Worm (Caenorhabditis elegans) whole organism, L4 larva: ENCODE data around the gene C13C4.8.
A peak's percentile ranks its signal among the peaks of the same experiment; 100 is the strongest.

Experiments
- F49E8.2 ChIP-seq: sonication (generic microtip); optimal IDR thresholded peaks from 2 replicates; lab custom pipeline; 2016; ENCODE audit warnings: missing compliant biosample characterization, mild to moderate bottlenecking, missing genetic modification characterization, borderline replicate concordance
- T20F7.1 ChIP-seq: fragments of 200-800 bp; sonication (Bioruptor generic); optimal IDR thresholded peaks from 2 replicates; lab custom pipeline; 2018; ENCODE audit warnings: mild to moderate bottlenecking, missing genetic modification characterization, missing compliant biosample characterization
- Y105C5A.15 ChIP-seq: fragments of 200-800 bp; sonication (Bioruptor generic); IDR thresholded peaks from 2 replicates; pipeline ENCODE4 v1.3.6; 2022; ENCODE audit warnings: missing genetic modification characterization, missing compliant biosample characterization
- Y5F2A.4 ChIP-seq: fragments of 200-800 bp; sonication (Bioruptor generic); optimal IDR thresholded peaks from 2 replicates; lab custom pipeline; 2018; ENCODE audit warnings: mild to moderate bottlenecking, missing genetic modification characterization, missing compliant biosample characterization
- ZK546.5 ChIP-seq, 2 experiments: sonication (generic microtip); optimal IDR thresholded peaks; 2 replicates each; lab custom pipeline; 2017; ENCODE audit warnings: missing biosample characterization in 2 of 2, missing genetic modification characterization in 2 of 2
- aha-1 ChIP-seq: fragments of 150-350 bp; peaks from one replicate; lab custom pipeline; 2014; ENCODE audit warnings: missing biosample characterization, missing genetic modification characterization
- arid-1 ChIP-seq: fragments of 200-800 bp; sonication (Bioruptor generic); conservative IDR thresholded peaks from 2 replicates; pipeline ENCODE4 v1.3.6; 2022; ENCODE audit warnings: missing genetic modification reagents, missing genetic modification characterization, missing compliant biosample characterization
- ceh-20 ChIP-seq: fragments of 200-800 bp; sonication (Bioruptor generic); IDR thresholded peaks from 2 replicates; pipeline ENCODE4 v1.3.6; 2022; ENCODE audit warnings: missing genetic modification reagents, missing genetic modification characterization, missing compliant biosample characterization
- ceh-82 ChIP-seq: sonication (generic microtip); optimal IDR thresholded peaks from 2 replicates; lab custom pipeline; 2017; ENCODE audit warnings: missing biosample characterization, missing genetic modification characterization
- ces-1 ChIP-seq: fragments of 150-350 bp; sonication (generic microtip); optimal IDR thresholded peaks from 4 replicates; lab custom pipeline; 2014; ENCODE audit warnings: missing biosample characterization, missing genetic modification reagents, missing genetic modification characterization
- daf-16 ChIP-seq, 3 experiments: sonication (generic microtip); optimal IDR thresholded peaks; 2 replicates each; lab custom pipeline; 2016 to 2017; ENCODE audit warnings: missing genetic modification characterization in 3 of 3, missing genetic modification reagents in 3 of 3, mild to moderate bottlenecking in 2 of 3, missing compliant biosample characterization in 2 of 3, missing biosample characterization in 1 of 3, moderate library complexity in 1 of 3
- daf-8 ChIP-seq: fragments of 200-800 bp; sonication (Bioruptor generic); IDR thresholded peaks from 2 replicates; pipeline ENCODE4 v1.3.6; 2022; ENCODE audit warnings: missing genetic modification characterization, missing compliant biosample characterization
- dmd-6 ChIP-seq: fragments of 200-800 bp; sonication (Bioruptor generic); IDR thresholded peaks from 2 replicates; pipeline ENCODE4 v1.3.6; 2022; ENCODE audit warnings: missing genetic modification reagents, missing genetic modification characterization, missing compliant biosample characterization
- dpl-1 ChIP-seq: fragments of 150-350 bp; optimal IDR thresholded peaks from 2 replicates; lab custom pipeline; 2014; ENCODE audit warnings: missing biosample characterization, missing genetic modification reagents, missing genetic modification characterization
- dve-1 ChIP-seq: sonication (generic microtip); optimal IDR thresholded peaks from 2 replicates; lab custom pipeline; 2017; ENCODE audit warnings: antibody characterized with exemption, mild to moderate bottlenecking, missing genetic modification characterization, missing compliant biosample characterization; ENCODE audit not compliant: insufficient read depth
- egl-27 ChIP-seq: sonication (generic microtip); optimal IDR thresholded peaks from 3 replicates; lab custom pipeline; 2017; ENCODE audit warnings: missing biosample characterization, missing genetic modification reagents, missing genetic modification characterization
- egl-43 ChIP-seq: fragments of 200-800 bp; sonication (Bioruptor generic); IDR thresholded peaks from 2 replicates; pipeline ENCODE4 v1.3.6; 2022; ENCODE audit warnings: missing genetic modification reagents, missing genetic modification characterization, missing compliant biosample characterization
- fkh-10 ChIP-seq: fragments of 150-350 bp; optimal IDR thresholded peaks from 2 replicates; lab custom pipeline; 2014; ENCODE audit warnings: missing biosample characterization, missing genetic modification reagents, missing genetic modification characterization
- hif-1 ChIP-seq, 2 experiments: sonication (generic microtip); optimal IDR thresholded peaks; 2 replicates each; lab custom pipeline; 2016 to 2017; ENCODE audit warnings: missing compliant biosample characterization in 2 of 2, missing genetic modification characterization in 2 of 2, missing genetic modification reagents in 2 of 2, missing genotype in 2 of 2, mild to moderate bottlenecking in 1 of 2
- hlh-30 ChIP-seq: sonication (generic microtip); optimal IDR thresholded peaks from 2 replicates; lab custom pipeline; 2017; ENCODE audit warnings: antibody characterized with exemption, mild to moderate bottlenecking, missing genetic modification characterization, missing compliant biosample characterization; ENCODE audit not compliant: insufficient read depth
- lin-15B ChIP-seq: fragments of 150-350 bp; sonication (generic microtip); optimal IDR thresholded peaks from 3 replicates; lab custom pipeline; 2014; ENCODE audit warnings: missing biosample characterization, missing genetic modification characterization
- lin-29 ChIP-seq: fragments of 200-800 bp; sonication (Bioruptor generic); IDR thresholded peaks from 2 replicates; pipeline ENCODE4 v1.3.6; 2022; ENCODE audit warnings: missing genetic modification reagents, missing genetic modification characterization, missing compliant biosample characterization
- lin-38 ChIP-seq: fragments of 200-800 bp; sonication (Bioruptor generic); IDR thresholded peaks from 2 replicates; pipeline ENCODE4 v1.3.6; 2022; ENCODE audit warnings: missing genetic modification reagents, missing genetic modification characterization, missing compliant biosample characterization
- lin-39 ChIP-seq: fragments of 150-350 bp; optimal IDR thresholded peaks from 2 replicates; lab custom pipeline; 2014; ENCODE audit warnings: missing biosample characterization, missing genetic modification reagents, missing genetic modification characterization
- madf-5 ChIP-seq, 2 experiments: fragments of 200-800 bp; sonication (Bioruptor generic); IDR thresholded peaks; 2 replicates each; pipeline ENCODE4 v1.3.6; 2022; ENCODE audit warnings: missing compliant biosample characterization in 2 of 2, missing genetic modification characterization in 2 of 2
- mdl-1 ChIP-seq, 2 experiments: fragments of 150-350 bp in 1 of 2; sonication (generic microtip) in 1 of 2; optimal IDR thresholded peaks; 2 replicates each; lab custom pipeline; 2014 to 2017; ENCODE audit warnings: missing biosample characterization in 2 of 2, missing genetic modification characterization in 2 of 2
- mdt-29 ChIP-seq: fragments of 200-800 bp; sonication (Bioruptor generic); IDR thresholded peaks from 2 replicates; pipeline ENCODE4 v1.3.6; 2022; ENCODE audit warnings: missing genetic modification reagents, missing genetic modification characterization, missing compliant biosample characterization
- mes-2 ChIP-seq: sonication (generic microtip); optimal IDR thresholded peaks from 2 replicates; lab custom pipeline; 2016; ENCODE audit warnings: missing genotype, mild to moderate bottlenecking, missing genetic modification characterization, missing compliant biosample characterization; ENCODE audit not compliant: poor library complexity, severe bottlenecking
- mxl-2 ChIP-seq: fragments of 200-800 bp; sonication (Bioruptor generic); conservative IDR thresholded peaks from 2 replicates; pipeline ENCODE4 v1.3.6; 2022; ENCODE audit warnings: missing genetic modification reagents, missing genetic modification characterization, missing compliant biosample characterization
- mxl-3 ChIP-seq: fragments of 200-800 bp; sonication (Bioruptor generic); optimal IDR thresholded peaks from 2 replicates; lab custom pipeline; 2018; ENCODE audit warnings: mild to moderate bottlenecking, missing genetic modification characterization, missing compliant biosample characterization
- nhr-10 ChIP-seq: fragments of 150-350 bp; optimal IDR thresholded peaks from 2 replicates; lab custom pipeline; 2014; ENCODE audit warnings: missing biosample characterization, missing genetic modification characterization
- nhr-25 ChIP-seq: sonication (generic microtip); optimal IDR thresholded peaks from 2 replicates; lab custom pipeline; 2017; ENCODE audit warnings: missing genetic modification characterization, mild to moderate bottlenecking, missing compliant biosample characterization, antibody characterized with exemption, moderate library complexity, borderline replicate concordance; ENCODE audit not compliant: insufficient read depth
- nhr-28 ChIP-seq: fragments of 150-350 bp; optimal IDR thresholded peaks from 2 replicates; lab custom pipeline; 2014; ENCODE audit warnings: missing biosample characterization, missing genetic modification characterization
- nhr-6 ChIP-seq: fragments of 150-350 bp; optimal IDR thresholded peaks from 2 replicates; lab custom pipeline; 2014; ENCODE audit warnings: missing biosample characterization, missing genetic modification characterization
- nhr-77 ChIP-seq: fragments of 150-350 bp; optimal IDR thresholded peaks from 2 replicates; lab custom pipeline; 2014; ENCODE audit warnings: missing biosample characterization, missing genetic modification characterization
- pha-4 ChIP-seq, 2 experiments: fragments of 150-350 bp in 1 of 2; fragments of 200-800 bp in 1 of 2; sonication (Bioruptor generic) in 1 of 2; IDR thresholded peaks in 1 of 2; optimal IDR thresholded peaks in 1 of 2; 2 replicates each; pipeline versions ENCODE4 v1.3.6 to Lab custom; 2014 to 2022; ENCODE audit warnings: missing genetic modification characterization in 2 of 2, missing genetic modification reagents in 2 of 2, missing biosample characterization in 1 of 2, missing compliant biosample characterization in 1 of 2
- pqm-1 ChIP-seq: sonication (generic microtip); optimal IDR thresholded peaks from 2 replicates; lab custom pipeline; 2017; ENCODE audit warnings: missing biosample characterization, missing genetic modification characterization
- skn-1 ChIP-seq: fragments of 150-350 bp; optimal IDR thresholded peaks from 2 replicates; lab custom pipeline; 2014; ENCODE audit warnings: missing biosample characterization, missing genetic modification characterization
- tra-1 ChIP-seq: fragments of 200-800 bp; sonication (Bioruptor generic); IDR thresholded peaks from 2 replicates; pipeline ENCODE4 v1.3.6; 2022; ENCODE audit warnings: missing genetic modification reagents, missing genetic modification characterization, missing compliant biosample characterization
- unc-39 ChIP-seq: sonication (generic microtip); optimal IDR thresholded peaks from 2 replicates; lab custom pipeline; 2017; ENCODE audit warnings: missing biosample characterization, missing genetic modification characterization
- zfp-2 ChIP-seq: sonication (generic microtip); optimal IDR thresholded peaks from 2 replicates; lab custom pipeline; 2016; ENCODE audit warnings: mild to moderate bottlenecking, missing genetic modification characterization, missing compliant biosample characterization
- zfp-3 ChIP-seq: fragments of 200-800 bp; sonication (Bioruptor generic); conservative IDR thresholded peaks from 2 replicates; pipeline ENCODE4 v1.3.6; 2022; ENCODE audit warnings: missing genetic modification reagents, missing genetic modification characterization, missing compliant biosample characterization

C13C4.8 gene

DNA sequence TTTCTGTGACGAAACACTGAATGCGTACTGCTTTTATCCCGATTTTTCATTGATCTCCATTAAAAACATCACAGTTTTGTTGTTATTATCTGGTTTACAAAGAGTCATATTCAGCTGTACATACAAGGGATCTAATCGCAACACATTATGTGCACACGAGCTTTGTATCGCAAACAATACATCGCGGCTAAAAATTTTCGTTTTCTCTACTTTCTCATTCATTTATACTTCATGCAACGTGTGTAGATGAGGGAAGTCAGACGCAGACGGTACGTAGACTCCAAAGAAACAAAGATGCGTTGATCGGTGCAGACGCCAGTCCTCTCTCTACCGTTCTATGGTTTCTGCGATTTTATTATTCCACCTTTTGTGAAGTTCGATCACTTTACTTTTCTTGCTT is 11.0 kb upstream of the C13C4.8 start, which contains the start of gene nhr-136:
Gene nhr-136 (plus strand): TSS at position 301 of the 400 bp plus-strand sequence.
- TF ChIP-seq F49E8.2 (tag; lab: Kevin White, UChicago) = no peak
- no peak for TF ChIP-seq dmd-6 (GFP tag; lab: Robert Waterston, UW)
- TF ChIP-seq Y5F2A.4 = no peak
- no peak for TF ChIP-seq lin-15B (tag; lab: Kevin White, UChicago)
- no peak for TF ChIP-seq nhr-77 (tag; lab: Kevin White, UChicago)
- peak; percentile 26 for TF ChIP-seq dve-1
- TF ChIP-seq skn-1 (tag; lab: Kevin White, UChicago) = no peak
- TF ChIP-seq madf-5 (GFP tag; IDR thresholded peaks at IDR 0.05; lab: Robert Waterston, UW) = no peak
- TF ChIP-seq tra-1 (GFP tag; lab: Robert Waterston, UW) = no peak
- TF ChIP-seq unc-39 = no peak
- TF ChIP-seq mdt-29 (GFP tag; lab: Robert Waterston, UW) = no peak
- no peak for TF ChIP-seq ceh-20 (GFP tag; lab: Robert Waterston, UW)
- no peak for TF ChIP-seq ceh-82 (tag; lab: Kevin White, UChicago)
- TF ChIP-seq egl-27 = no peak
- peak; percentile 42 for TF ChIP-seq nhr-28 (tag; lab: Kevin White, UChicago)
- TF ChIP-seq mxl-3 (GFP tag; lab: Kevin White, UChicago) = peak; percentile 39
- TF ChIP-seq zfp-2 (tag; lab: Kevin White, UChicago) = no peak
- TF ChIP-seq daf-16 (GFP tag; optimal IDR thresholded peaks at IDR 0.05; lab: Kevin White, UChicago) = no peak
- TF ChIP-seq daf-16 (tag; optimal IDR thresholded peaks at IDR 0.05; lab: Kevin White, UChicago) = peak; percentile 5
- no peak for TF ChIP-seq nhr-25
- no peak for TF ChIP-seq fkh-10 (GFP tag; lab: Kevin White, UChicago)
- TF ChIP-seq hlh-30 = no peak

DNA sequence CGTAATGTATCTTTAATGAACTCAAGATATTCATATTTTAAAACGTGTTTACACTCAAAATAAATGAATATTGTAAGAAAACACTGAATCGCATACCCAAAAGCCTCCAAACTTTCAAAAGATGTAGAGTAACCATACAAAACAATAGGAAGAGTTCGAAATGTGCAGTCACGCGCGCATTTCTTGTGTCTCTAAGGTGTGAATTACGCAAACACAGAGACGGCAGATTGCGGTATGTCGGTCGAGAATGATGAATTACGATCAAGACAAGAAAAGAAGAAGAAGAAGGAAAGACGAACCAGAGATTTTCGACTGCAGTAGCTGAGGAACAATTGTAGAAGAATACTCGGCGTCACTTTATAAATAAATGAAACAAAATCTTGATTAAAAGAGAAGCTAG is 6.4 kb upstream of the C13C4.8 start, which contains the start of gene lhpp-1:
Gene lhpp-1 (minus strand): TSS at position 354 of the 400 bp plus-strand sequence.
- peak; percentile 46 for TF ChIP-seq nhr-28 (tag; lab: Kevin White, UChicago)
- TF ChIP-seq nhr-6 = peak; percentile 53
- peak; percentile 56 for TF ChIP-seq hlh-30
- TF ChIP-seq mes-2 (tag; lab: Kevin White, UChicago) = peak; percentile 19
- peak; percentile 23 for TF ChIP-seq aha-1
- no peak for TF ChIP-seq pha-4 (GFP tag; IDR thresholded peaks at IDR 0.05; lab: Robert Waterston, UW)
- TF ChIP-seq pha-4 (tag; optimal IDR thresholded peaks at IDR 0.05; lab: Kevin White, UChicago) = no peak
- peak; percentile 11 for TF ChIP-seq dpl-1
- no peak for TF ChIP-seq Y105C5A.15
- no peak for TF ChIP-seq mxl-2
- TF ChIP-seq lin-15B (tag; lab: Kevin White, UChicago) = no peak
- no peak for TF ChIP-seq dmd-6 (GFP tag; lab: Robert Waterston, UW)
- TF ChIP-seq nhr-10 (tag; lab: Kevin White, UChicago) = no peak

DNA sequence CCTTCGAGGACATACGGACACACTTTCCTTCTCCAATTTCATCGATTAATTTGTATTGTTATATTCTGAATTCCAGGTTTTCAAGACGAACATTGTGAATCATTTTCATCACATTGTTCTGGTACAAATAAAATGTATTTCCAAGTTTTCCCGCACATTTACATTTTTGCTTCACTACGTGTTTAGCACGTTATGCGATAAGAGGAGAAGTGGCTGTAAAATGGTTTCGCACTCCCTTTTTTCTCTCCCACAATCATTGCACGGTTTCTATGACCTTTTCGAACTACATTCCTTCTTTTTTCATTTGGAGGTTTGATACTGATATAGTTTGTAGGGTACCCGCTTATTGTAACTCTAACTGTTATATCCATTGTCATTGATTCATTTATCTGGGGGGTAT is 4.1 kb upstream of the C13C4.8 start:
- TF ChIP-seq lin-38 (GFP tag; lab: Robert Waterston, UW) = no peak
- TF ChIP-seq arid-1 (GFP tag; lab: Robert Waterston, UW) = no peak
- no peak for TF ChIP-seq lin-39
- TF ChIP-seq mdl-1 (tag; optimal IDR thresholded peaks at IDR 0.05; lab: Kevin White, UChicago) = peak in 1 of 2 experiments; percentile 13
- peak; percentile 91 for TF ChIP-seq nhr-28 (tag; lab: Kevin White, UChicago)
- TF ChIP-seq mxl-3 (GFP tag; lab: Kevin White, UChicago) = peak; percentile 66
- TF ChIP-seq ces-1 (GFP tag; lab: Kevin White, UChicago) = no peak
- no peak for TF ChIP-seq hlh-30
- TF ChIP-seq ceh-82 (tag; lab: Kevin White, UChicago) = no peak
- no peak for TF ChIP-seq T20F7.1 (GFP tag; lab: Kevin White, UChicago)
- TF ChIP-seq egl-43 (GFP tag; lab: Robert Waterston, UW) = no peak
- peak; percentile 3 for TF ChIP-seq nhr-77 (tag; lab: Kevin White, UChicago)
- peak; percentile 54 for TF ChIP-seq dmd-6 (GFP tag; lab: Robert Waterston, UW)
- peak; percentile 30 for TF ChIP-seq aha-1
- no peak for TF ChIP-seq daf-8 (GFP tag; lab: Robert Waterston, UW)
- peak; percentile 85 for TF ChIP-seq pqm-1 (tag; lab: Kevin White, UChicago)
- no peak for TF ChIP-seq zfp-3 (GFP tag; lab: Robert Waterston, UW)
- no peak for TF ChIP-seq Y5F2A.4
- TF ChIP-seq ZK546.5 (tag; optimal IDR thresholded peaks at IDR 0.05; lab: Kevin White, UChicago) = no peak
- no peak for TF ChIP-seq lin-29 (GFP tag; lab: Robert Waterston, UW)
- TF ChIP-seq mdt-29 (GFP tag; lab: Robert Waterston, UW) = no peak
- no peak for TF ChIP-seq hif-1 (tag; optimal IDR thresholded peaks at IDR 0.05; lab: Kevin White, UChicago)
- TF ChIP-seq pha-4 (GFP tag; IDR thresholded peaks at IDR 0.05; lab: Robert Waterston, UW) = no peak
- no peak for TF ChIP-seq pha-4 (tag; optimal IDR thresholded peaks at IDR 0.05; lab: Kevin White, UChicago)
